Worm (Caenorhabditis elegans) whole organism, dauer: ENCODE measurements around the gene fbxb-112.
"Not testable (repeated sequence)": the region's sequence is repeated elsewhere in the genome, so short reads cannot be mapped to it uniquely, and the experiment has no call there.

Experiments
- unc-62 ChIP-seq: sonication (generic microtip); optimal IDR thresholded peaks from 2 replicates; lab custom pipeline; 2017; ENCODE audit warnings: missing biosample characterization, missing genetic modification reagents, missing genetic modification characterization

fbxb-112 gene

DNA sequence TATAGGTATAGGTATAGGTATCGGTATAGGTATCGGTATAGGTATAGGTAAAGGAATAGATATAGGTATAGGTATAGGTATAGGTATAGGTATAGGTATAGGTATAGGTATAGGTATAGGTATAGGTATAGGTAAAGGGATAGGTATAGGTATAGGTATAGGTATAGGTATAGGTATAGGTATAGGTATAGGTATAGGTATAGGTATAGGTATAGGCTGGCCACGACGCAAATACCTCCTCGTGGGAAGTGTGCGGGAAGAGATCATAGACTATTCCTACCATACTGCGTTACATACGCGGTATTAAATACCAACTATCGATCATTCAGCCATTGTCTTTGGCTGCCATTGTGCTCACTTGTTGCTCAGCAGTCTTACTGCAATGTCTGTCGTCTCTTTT lies at the start of gene fbxb-112:
TSS of gene fbxb-112 (plus strand) at position 301 of the 400 bp plus-strand sequence.
- not testable (repeated sequence) for TF ChIP-seq unc-62 (GFP tag; lab: Kevin White, UChicago)

DNA sequence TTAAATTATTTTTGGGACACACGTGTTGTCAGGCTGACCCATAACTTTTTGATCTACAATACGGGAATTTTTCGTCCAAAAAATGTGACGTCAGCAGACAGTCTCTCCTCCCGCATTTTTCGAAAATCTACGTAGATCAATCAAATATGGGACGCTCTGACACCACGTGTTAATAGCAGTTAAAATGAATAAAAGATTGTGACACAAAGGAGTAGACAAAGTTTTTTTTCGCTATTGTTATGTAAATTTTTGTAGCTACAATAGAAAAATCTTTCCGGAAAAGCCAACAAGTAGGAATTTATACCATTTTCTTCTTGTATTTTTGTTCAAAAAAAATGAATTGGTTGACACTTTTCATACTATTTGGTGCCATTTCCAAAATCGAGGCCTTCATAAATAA lies 49.5 kb upstream of the fbxb-112 start, which contains the start of gene C16C8.27:
TSS of gene C16C8.27 (plus strand) at position 301 of the 400 bp plus-strand sequence.
- no peak for TF ChIP-seq unc-62 (GFP tag; lab: Kevin White, UChicago)

DNA sequence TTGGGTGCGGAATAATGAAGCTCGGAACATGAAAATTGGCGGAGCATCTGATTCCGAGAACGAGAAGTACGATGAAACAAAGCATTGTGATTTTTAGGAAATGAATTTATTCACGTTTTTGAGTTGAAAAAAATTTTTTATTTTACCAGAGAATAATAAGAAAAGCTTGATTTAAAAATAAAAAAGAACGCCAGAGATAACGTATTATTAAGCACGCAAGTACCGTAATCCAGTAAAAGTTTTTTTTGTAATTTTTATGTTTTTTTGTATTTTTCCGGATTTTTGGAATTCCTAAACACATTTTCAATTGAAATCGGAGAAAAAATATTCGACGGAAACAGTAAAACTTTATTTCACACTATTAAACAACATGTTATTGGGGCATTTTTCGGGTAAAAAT lies 47.7 kb upstream of the fbxb-112 start, which contains the start of gene C16C8.22:
TSS of gene C16C8.22 (minus strand) at position 101 of the 400 bp plus-strand sequence.
- no peak for TF ChIP-seq unc-62 (GFP tag; lab: Kevin White, UChicago)

DNA sequence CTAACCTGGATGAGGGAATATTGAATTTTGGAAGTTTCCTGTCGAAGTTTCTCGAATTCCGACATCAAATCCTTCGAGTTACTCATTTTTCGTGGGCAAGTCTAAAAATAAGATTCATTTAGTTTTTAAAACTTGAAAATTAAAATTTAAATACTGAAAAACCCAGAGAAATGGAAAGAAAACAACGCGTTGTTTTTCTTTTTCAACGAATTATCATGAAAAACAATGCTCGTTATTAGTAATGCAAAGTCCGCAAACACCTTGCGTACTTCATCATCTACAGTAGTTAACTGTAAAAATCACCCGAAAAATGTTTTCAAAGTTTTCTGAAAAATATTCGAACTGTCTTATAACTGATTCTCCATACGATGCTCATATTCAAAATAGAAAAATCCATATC lies 46.6 kb upstream of the fbxb-112 start, which contains the start of gene C16C8.4:
TSS of gene C16C8.4 (minus strand) at position 101 of the 400 bp plus-strand sequence.
- no peak for TF ChIP-seq unc-62 (GFP tag; lab: Kevin White, UChicago)

DNA sequence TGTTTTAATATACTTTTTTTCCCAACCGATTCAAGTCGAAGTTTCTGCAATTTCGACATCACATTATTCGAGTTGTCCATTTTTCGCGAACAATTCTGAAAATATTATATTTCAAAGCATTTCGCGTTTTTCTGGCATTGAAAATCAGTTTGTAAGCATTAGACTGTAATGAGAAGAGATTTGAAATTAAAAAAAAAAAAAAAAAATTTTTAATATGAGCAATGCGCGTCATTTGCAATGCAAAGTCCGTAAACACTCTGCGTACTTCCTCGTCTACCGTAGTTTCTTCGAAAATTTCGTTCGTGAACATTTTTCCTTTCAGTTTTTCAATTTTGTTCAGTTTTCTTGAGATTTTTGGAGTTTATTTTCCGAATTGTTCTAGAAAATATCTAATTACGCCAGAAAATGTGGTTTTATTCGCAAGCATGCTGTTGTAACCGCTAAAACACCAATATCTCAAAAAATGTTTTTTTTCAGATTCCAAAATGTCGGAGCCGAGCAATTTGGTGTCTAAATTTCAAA lies 45.6 kb upstream of the fbxb-112 start, which contains the start of the genes C16C8.5 and C16C8.16:
TSS of gene C16C8.5 (minus strand) at position 101 of the 522 bp plus-strand sequence.
TSS of gene C16C8.16 (plus strand) at position 472 of the 522 bp plus-strand sequence.
- TF ChIP-seq unc-62 (GFP tag; lab: Kevin White, UChicago): no peak

DNA sequence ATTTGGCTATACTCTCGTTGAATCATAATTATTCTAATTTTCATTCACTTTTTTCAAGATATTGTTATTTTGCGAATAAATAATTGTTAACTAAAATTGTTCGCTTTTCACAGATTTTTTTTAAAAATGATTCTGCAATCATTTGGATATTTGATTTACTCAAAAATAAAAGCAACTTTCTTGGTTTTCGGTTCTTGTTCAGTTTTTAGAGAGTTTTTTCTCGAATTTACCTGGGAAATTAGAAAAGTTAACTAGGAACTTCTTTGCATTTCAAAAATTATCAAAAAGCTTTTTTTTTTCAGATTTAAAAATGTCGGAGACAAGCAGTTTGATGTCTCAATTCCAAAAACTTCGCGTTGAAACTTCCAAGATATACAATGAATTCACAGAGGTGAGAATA lies 44.2 kb upstream of the fbxb-112 start, which contains the start of the genes C16C8.20 and gldi-6:
TSS of gene C16C8.20 (plus strand) at position 301 of the 400 bp plus-strand sequence.
TSS of gene gldi-6 (plus strand) at position 301 of the 400 bp plus-strand sequence.
- TF ChIP-seq unc-62 (GFP tag; lab: Kevin White, UChicago): no peak

DNA sequence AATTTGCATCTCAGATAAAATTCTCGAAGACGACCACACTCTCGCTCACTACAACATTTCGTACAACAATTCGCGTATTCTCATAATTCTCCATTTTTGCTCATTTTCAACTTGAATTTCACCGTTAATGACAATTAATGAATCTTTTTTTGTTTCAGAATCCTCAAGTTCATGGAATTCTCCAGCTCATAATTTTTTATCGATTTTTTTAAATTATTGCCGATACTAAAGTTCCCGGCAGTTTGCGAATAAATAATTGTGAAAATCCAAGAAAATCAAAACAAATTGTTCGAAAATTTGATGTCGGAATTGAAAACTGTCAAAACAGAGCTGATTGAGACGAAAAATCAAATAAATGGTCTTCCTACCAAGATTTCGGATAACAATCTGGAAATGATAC lies 43.0 kb upstream of the fbxb-112 start, which contains the start of gene C16C8.21:
TSS of gene C16C8.21 (plus strand) at position 301 of the 400 bp plus-strand sequence.
- TF ChIP-seq unc-62 (GFP tag; lab: Kevin White, UChicago): no peak

DNA sequence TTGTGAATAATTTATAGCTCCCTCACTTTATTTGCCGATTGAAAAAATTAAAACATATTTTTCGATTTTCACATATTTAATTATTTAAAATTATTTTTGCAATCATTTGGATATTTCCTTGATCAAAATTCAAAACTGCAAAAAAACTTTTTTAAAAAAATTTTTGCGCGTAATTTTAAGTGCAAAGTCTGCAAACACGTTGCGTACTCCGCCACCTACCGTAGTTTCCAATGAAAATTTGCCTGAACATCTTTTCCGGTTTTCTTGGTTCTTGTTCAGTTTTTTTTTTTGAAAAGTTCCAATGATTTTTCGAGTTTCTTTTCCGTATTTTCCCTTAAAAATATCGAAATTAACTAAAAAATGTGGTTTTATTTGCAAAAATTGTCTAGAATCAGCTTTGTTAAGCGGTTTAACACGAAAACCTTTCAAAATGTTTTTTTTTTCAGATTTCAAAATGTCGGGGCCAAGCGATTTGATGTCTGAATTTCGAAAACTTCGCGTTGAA lies 42.1 kb upstream of the fbxb-112 start, which contains the start of gene C16C8.25:
TSS of gene C16C8.25 (plus strand) at position 455 of the 505 bp plus-strand sequence.
- no peak for TF ChIP-seq unc-62 (GFP tag; lab: Kevin White, UChicago)

DNA sequence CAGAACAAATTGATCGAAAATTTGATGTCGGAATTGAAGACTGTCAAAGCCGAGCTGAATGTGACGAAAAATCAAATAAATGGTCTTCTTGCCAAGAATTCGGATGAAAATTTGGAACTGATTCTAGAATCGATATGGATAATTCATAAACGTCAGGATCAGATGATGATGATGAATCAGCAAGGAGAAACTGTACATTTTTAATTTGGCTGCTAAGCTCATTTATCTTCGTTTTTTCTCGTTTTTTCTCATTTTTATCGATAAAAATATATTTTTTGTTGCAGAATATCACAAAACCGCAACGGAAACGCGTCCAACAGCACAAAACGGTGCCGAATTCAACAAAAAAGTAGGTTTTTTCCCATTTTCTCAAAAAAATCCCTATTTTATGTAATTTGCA lies 41.4 kb upstream of the fbxb-112 start, which contains the start of gene C16C8.14:
TSS of gene C16C8.14 (plus strand) at position 301 of the 400 bp plus-strand sequence.
- not testable (repeated sequence) for TF ChIP-seq unc-62 (GFP tag; lab: Kevin White, UChicago)

DNA sequence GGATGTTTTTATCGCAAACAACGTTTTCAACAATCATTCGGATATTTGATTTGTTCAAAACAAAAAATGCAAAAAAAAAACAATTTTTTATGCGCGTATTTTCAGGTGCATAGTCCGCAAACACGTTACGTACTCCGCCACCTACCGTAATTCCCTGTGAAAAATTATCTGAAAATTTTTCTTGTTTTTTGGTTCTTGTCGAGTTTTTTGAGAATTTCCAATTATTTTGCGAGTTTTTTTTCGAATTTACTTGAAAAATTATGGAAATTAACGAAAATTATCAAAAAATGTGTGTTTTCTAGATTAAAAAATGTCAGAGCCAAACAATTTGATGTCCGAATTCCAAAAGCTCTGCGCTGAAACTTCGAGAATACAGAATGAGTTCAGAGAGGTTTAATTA lies 38.5 kb upstream of the fbxb-112 start, which contains the start of gene C16C8.12:
TSS of gene C16C8.12 (plus strand) at position 301 of the 400 bp plus-strand sequence.
- TF ChIP-seq unc-62 (GFP tag; lab: Kevin White, UChicago): no peak

DNA sequence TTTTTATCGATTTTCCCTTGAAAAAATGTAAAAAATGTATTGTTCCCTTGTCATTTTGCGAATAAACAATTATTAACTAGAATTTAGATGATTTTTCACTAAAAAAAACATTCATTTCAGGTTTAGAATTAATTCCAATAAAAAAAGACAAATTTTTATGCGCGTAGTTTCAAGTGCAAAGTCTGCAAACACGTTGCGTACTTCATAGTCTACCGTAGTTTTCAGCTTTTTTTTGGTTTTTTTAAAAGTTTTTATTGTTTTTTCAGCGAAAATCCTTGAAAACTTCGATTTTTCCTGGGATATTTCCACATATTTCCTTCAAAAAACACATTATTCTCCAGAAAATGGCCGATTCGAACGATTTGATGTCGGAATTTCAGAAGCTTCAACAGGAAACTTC lies 37.4 kb upstream of the fbxb-112 start, which contains the start of gene C16C8.11:
TSS of gene C16C8.11 (plus strand) at position 188 of the 400 bp plus-strand sequence.
- no peak for TF ChIP-seq unc-62 (GFP tag; lab: Kevin White, UChicago)

DNA sequence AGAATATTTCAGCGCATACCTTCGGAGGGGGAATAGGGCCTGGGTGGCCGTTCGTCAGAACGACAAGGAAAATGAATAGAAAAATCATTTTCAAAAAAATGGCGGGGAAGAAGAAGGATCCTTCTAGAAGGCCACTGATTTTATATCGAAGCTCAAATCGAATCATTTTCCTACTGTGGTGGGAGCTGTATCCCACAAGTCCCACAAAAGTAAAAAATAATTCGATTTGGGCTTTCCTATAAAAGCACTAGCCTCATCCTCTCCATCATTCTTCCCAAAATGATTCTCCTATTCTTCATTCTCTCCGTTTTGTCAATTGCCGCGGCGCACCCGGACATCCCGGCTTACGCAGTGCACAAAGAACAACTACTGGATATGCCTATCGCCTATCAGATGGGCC lies 32.7 kb upstream of the fbxb-112 start, which contains the start of the genes C16C8.26 and C16C8.19:
TSS of gene C16C8.26 (minus strand) at position 101 of the 400 bp plus-strand sequence.
TSS of gene C16C8.19 (plus strand) at position 279 of the 400 bp plus-strand sequence.
- TF ChIP-seq unc-62 (GFP tag; lab: Kevin White, UChicago): no peak

DNA sequence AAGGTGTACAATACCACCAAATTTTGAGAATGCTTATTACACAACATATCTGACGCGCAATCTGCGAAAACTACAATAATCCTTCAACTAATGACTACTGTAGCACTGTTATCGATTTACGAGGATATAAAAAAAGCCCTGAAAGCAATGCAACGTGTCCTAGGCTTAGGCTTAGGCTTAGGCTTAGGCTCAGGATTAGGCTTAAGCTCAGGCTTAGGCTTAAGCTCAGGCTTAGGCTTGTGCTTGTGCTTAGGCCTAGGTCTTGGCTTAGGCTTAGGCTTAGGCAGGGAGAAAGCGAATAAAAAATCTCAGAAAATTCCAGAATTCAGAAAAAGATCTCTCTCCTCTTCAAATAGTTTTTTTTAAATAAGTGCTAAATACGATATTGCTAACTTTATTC lies 31.7 kb upstream of the fbxb-112 start:
- no peak for TF ChIP-seq unc-62 (GFP tag; lab: Kevin White, UChicago)

DNA sequence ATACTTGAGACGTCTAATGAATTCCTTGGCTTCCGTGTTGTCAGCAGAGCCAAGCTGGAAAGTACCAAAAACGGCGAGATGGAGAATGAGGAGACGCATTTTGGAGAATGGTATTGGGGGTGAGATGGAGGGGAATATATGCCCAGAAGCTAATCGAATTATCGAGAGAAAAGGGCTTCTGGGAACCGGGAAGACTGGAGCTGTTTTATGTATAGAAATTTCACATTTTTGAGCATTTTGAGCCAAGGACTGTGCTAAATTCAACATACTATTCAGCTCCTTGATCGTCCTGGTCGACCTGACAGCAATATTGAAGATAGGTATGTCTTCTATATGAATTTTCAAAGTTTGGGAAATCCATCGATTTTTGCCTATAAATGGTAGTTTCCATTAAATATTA lies 30.8 kb upstream of the fbxb-112 start, which contains the start of gene C16C8.7:
TSS of gene C16C8.7 (minus strand) at position 101 of the 400 bp plus-strand sequence.
- no peak for TF ChIP-seq unc-62 (GFP tag; lab: Kevin White, UChicago)

DNA sequence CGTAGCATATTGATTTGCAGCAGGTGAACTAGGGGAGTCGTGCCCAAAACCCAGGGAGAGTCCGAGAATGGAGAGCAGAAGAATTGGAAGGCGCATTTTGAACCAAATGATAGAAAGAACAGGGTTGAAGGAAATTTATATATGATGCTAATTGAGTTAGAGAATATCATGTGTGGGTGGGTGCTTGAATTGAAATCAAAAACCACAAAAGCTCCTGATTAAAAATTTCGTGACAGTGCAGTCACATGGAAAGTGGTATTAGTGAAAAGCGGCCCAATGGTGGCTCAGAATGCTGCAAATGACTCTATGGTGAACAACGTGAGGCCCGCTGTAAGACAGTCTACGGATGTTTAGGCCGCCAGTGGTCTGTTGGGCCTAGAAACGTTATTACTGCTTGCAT lies 29.3 kb upstream of the fbxb-112 start, which contains the start of gene C16C8.8:
TSS of gene C16C8.8 (minus strand) at position 101 of the 400 bp plus-strand sequence.
- no peak for TF ChIP-seq unc-62 (GFP tag; lab: Kevin White, UChicago)

DNA sequence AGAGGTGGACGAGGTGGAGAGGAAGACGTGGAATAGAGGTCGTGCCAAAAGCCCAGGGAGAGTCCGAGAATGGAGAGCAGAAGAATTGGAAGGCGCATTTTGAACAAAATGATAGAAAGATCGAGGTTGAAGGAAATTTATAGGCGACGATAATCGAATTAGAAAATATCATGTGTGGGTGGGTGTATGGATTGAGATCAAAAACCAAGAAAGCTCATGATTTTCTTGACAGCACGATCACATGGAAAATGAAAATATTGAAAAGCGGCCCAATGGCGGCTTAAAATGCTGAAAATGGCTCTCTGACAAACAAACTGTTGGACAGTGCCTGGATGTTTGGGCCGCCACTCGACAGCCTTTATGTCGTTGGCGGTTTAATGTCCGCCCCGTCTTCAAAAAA lies 27.8 kb upstream of the fbxb-112 start, which contains the start of gene C16C8.9:
TSS of gene C16C8.9 (minus strand) at position 101 of the 400 bp plus-strand sequence.
- TF ChIP-seq unc-62 (GFP tag; lab: Kevin White, UChicago): no peak
